Worm (Caenorhabditis elegans) whole organism, young adult: ENCODE results near the gene col-180.

Source experiments
- him-1 ChIP-seq: sonication (generic microtip); optimal IDR thresholded peaks from 2 replicates; lab custom pipeline; 2016; ENCODE audit warnings: missing genotype, missing genetic modification reagents, missing genetic modification characterization, missing compliant biosample characterization
- nfyb-1 ChIP-seq: fragments of 200-800 bp; sonication (Bioruptor generic); IDR thresholded peaks from 2 replicates; pipeline ENCODE4 v1.3.6; 2022; ENCODE audit warnings: missing genetic modification reagents, missing genetic modification characterization, missing compliant biosample characterization
- nhr-90 ChIP-seq: sonication (generic microtip); optimal IDR thresholded peaks from 2 replicates; lab custom pipeline; 2016; ENCODE audit warnings: missing genotype, mild to moderate bottlenecking, missing genetic modification characterization, missing compliant biosample characterization

DNA sequence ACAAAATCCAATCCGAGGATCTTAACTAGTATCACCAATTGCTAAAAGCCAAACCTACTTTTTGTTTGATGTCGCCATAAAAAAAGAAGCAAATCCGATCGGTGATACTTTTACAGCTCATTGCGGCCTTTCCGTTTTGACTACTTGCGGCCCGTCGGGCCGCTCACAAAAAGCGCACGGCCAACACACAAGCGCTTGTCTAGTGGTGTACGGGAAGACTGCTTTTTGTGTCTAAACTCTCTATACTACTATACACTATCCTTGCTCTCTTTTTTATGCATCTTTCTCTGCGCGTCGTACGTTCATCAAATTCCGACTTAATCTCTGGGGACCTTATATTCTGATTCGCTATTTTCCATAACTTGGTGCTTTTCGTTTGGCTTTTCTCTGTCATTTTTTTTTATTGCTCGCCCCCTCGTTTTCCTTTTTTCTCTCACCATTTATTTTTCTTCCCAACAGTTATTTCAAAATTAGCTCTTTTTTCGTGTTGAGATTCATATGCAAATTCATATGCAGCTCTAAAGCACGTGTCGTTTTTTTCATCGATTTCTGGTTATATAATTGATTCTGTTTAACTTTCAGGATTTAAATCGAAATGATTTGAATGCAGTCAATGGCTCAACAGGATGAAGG, 45.4 kb downstream of the col-180 start, which contains the start of gene noca-2:
- no peak for TF ChIP-seq nhr-90 (tag; lab: Kevin White, UChicago)
- 0 out of 2 replicates have a peak, but pooled peaks have one; percentile 49 for TF ChIP-seq nfyb-1 (GFP tag; lab: Robert Waterston, UW)
- no peak for TF ChIP-seq him-1
